Worm (Caenorhabditis elegans): ENCODE results near the gene srx-77.

- no peak for TF ChIP-seq B0310.2 (tag; optimal IDR thresholded peaks at IDR 0.05)
- TF ChIP-seq ama-1 (optimal IDR thresholded peaks at IDR 0.05): no peak
- TF ChIP-seq aly-1 (tag; optimal IDR thresholded peaks at IDR 0.05): no peak
- TF ChIP-seq ceh-13 (GFP tag; optimal IDR thresholded peaks at IDR 0.05): no peak
- no peak for TF ChIP-seq scrt-1 (GFP tag; IDR thresholded peaks at IDR 0.05)
- no peak for TF ChIP-seq hnd-1 (tag; optimal IDR thresholded peaks at IDR 0.05)
- no peak for TF ChIP-seq F13C5.2 (tag; optimal IDR thresholded peaks at IDR 0.05)
- no peak for TF ChIP-seq hmbx-1 (tag; optimal IDR thresholded peaks at IDR 0.05)
- no peak for TF ChIP-seq hmg-4 (GFP tag; optimal IDR thresholded peaks at IDR 0.05)
- no peak for TF ChIP-seq tra-4 (tag; optimal IDR thresholded peaks at IDR 0.05)
- TF ChIP-seq sea-1 (GFP tag; conservative IDR thresholded peaks at IDR 0.05): no peak
- no peak for TF ChIP-seq ceh-36 (tag; optimal IDR thresholded peaks at IDR 0.05)
- TF ChIP-seq tbx-37 (GFP tag; conservative IDR thresholded peaks at IDR 0.05): no peak
- TF ChIP-seq flt-1 (GFP tag; IDR thresholded peaks at IDR 0.05): no peak
These were observed 4.0 kb upstream of the srx-77 start, which contains the start of gene K03B4.9 for ce11 chrV:4672487-4672886.

All from whole organism, early embryonic.